Worm (Caenorhabditis elegans) whole organism, young adult: ENCODE data around the gene faah-3.

Experiments used
- D2030.7 ChIP-seq: fragments of 200-800 bp; sonication (Bioruptor generic); IDR thresholded peaks from 2 replicates; pipeline ENCODE4 v1.3.6; 2022; ENCODE audit warnings: missing genetic modification reagents, missing genetic modification characterization, missing compliant biosample characterization
- F22D6.2 ChIP-seq: sonication (generic microtip); optimal IDR thresholded peaks from 2 replicates; lab custom pipeline; 2016; ENCODE audit warnings: mild to moderate bottlenecking, missing genetic modification characterization, missing compliant biosample characterization
- F23B12.7 ChIP-seq: sonication (generic microtip); optimal IDR thresholded peaks from 2 replicates; lab custom pipeline; 2017; ENCODE audit warnings: missing genetic modification characterization, mild to moderate bottlenecking, missing compliant biosample characterization, antibody characterized with exemption, moderate library complexity; ENCODE audit not compliant: insufficient read depth
- F33H1.4 ChIP-seq: fragments of 200-800 bp; sonication (Bioruptor generic); IDR thresholded peaks from 2 replicates; pipeline ENCODE4 v1.3.6; 2022; ENCODE audit warnings: missing genetic modification reagents, missing genetic modification characterization, missing compliant biosample characterization
- F39B2.1 ChIP-seq: fragments of 200-800 bp; sonication (Bioruptor generic); IDR thresholded peaks from 2 replicates; pipeline ENCODE4 v1.3.6; 2022; ENCODE audit warnings: missing genetic modification reagents, missing genetic modification characterization, missing compliant biosample characterization
- K11D2.4 ChIP-seq: fragments of 200-800 bp; sonication (Bioruptor generic); IDR thresholded peaks from 2 replicates; pipeline ENCODE4 v1.3.6; 2022; ENCODE audit warnings: missing genetic modification reagents, missing genetic modification characterization, missing compliant biosample characterization
- Y79H2A.3 ChIP-seq: fragments of 200-800 bp; sonication (Bioruptor generic); conservative IDR thresholded peaks from 2 replicates; pipeline ENCODE4 v1.3.6; 2022; ENCODE audit warnings: missing genetic modification reagents, missing genetic modification characterization, missing compliant biosample characterization
- aptf-3 ChIP-seq: fragments of 200-800 bp; sonication (Bioruptor generic); IDR thresholded peaks from 2 replicates; pipeline ENCODE4 v1.3.6; 2022; ENCODE audit warnings: missing genetic modification characterization, missing compliant biosample characterization
- atf-7 ChIP-seq: sonication (generic microtip); optimal IDR thresholded peaks from 2 replicates; lab custom pipeline; 2017; ENCODE audit warnings: mild to moderate bottlenecking, missing genetic modification characterization, missing compliant biosample characterization
- attf-6 ChIP-seq: fragments of 200-800 bp; sonication (Bioruptor generic); IDR thresholded peaks from 2 replicates; pipeline ENCODE4 v1.3.6; 2022; ENCODE audit warnings: missing genetic modification reagents, missing genetic modification characterization, missing compliant biosample characterization
- bed-2 ChIP-seq: fragments of 200-800 bp; sonication (Bioruptor generic); IDR thresholded peaks from 2 replicates; pipeline ENCODE4 v1.3.6; 2022; ENCODE audit warnings: missing genetic modification reagents, missing genetic modification characterization, missing compliant biosample characterization
- cebp-1 ChIP-seq, 2 experiments: fragments of 200-800 bp in 1 of 2; sonication (Bioruptor generic) in 1 of 2; sonication (generic microtip) in 1 of 2; IDR thresholded peaks in 1 of 2; optimal IDR thresholded peaks in 1 of 2; 2 replicates each; pipeline versions ENCODE4 v1.3.6 to Lab custom; 2017 to 2022; ENCODE audit warnings: missing compliant biosample characterization in 2 of 2, missing genetic modification characterization in 2 of 2, mild to moderate bottlenecking in 1 of 2, missing genetic modification reagents in 1 of 2, moderate library complexity in 1 of 2
- cebp-2 ChIP-seq: fragments of 200-800 bp; sonication (Bioruptor generic); IDR thresholded peaks from 2 replicates; pipeline ENCODE4 v1.3.6; 2022; ENCODE audit warnings: missing genetic modification characterization, missing compliant biosample characterization
- ceh-58 ChIP-seq: fragments of 200-800 bp; sonication (Bioruptor generic); IDR thresholded peaks from 2 replicates; pipeline ENCODE4 v1.3.6; 2022; ENCODE audit warnings: missing genetic modification characterization, missing compliant biosample characterization
- ceh-79 ChIP-seq: sonication (generic microtip); optimal IDR thresholded peaks from 2 replicates; lab custom pipeline; 2017; ENCODE audit warnings: mild to moderate bottlenecking, missing genetic modification characterization, missing compliant biosample characterization
- ceh-91 ChIP-seq: fragments of 200-800 bp; sonication (Bioruptor generic); IDR thresholded peaks from 2 replicates; pipeline ENCODE4 v1.3.6; 2022; ENCODE audit warnings: missing genetic modification reagents, missing genetic modification characterization, missing compliant biosample characterization
- chd-7 ChIP-seq: sonication (generic microtip); optimal IDR thresholded peaks from 2 replicates; lab custom pipeline; 2016; ENCODE audit warnings: mild to moderate bottlenecking, missing genetic modification characterization, moderate library complexity, missing compliant biosample characterization
- die-1 ChIP-seq: sonication (generic microtip); optimal IDR thresholded peaks from 2 replicates; lab custom pipeline; 2016; ENCODE audit warnings: missing genotype, mild to moderate bottlenecking, missing genetic modification characterization, missing compliant biosample characterization
- dpff-1 ChIP-seq: sonication (generic microtip); optimal IDR thresholded peaks from 2 replicates; lab custom pipeline; 2017; ENCODE audit warnings: mild to moderate bottlenecking, missing genetic modification characterization, missing compliant biosample characterization
- egl-18 ChIP-seq: fragments of 200-800 bp; sonication (Bioruptor generic); IDR thresholded peaks from 2 replicates; pipeline ENCODE4 v1.3.6; 2022; ENCODE audit warnings: missing genetic modification reagents, missing genetic modification characterization, missing compliant biosample characterization
- ekl-4 ChIP-seq: fragments of 200-800 bp; sonication (Bioruptor generic); IDR thresholded peaks from 2 replicates; pipeline ENCODE4 v1.3.6; 2022; ENCODE audit warnings: missing genetic modification reagents, missing genetic modification characterization, missing compliant biosample characterization
- him-1 ChIP-seq: sonication (generic microtip); optimal IDR thresholded peaks from 2 replicates; lab custom pipeline; 2016; ENCODE audit warnings: missing genotype, missing genetic modification reagents, missing genetic modification characterization, missing compliant biosample characterization
- hmg-20 ChIP-seq: fragments of 200-800 bp; sonication (Bioruptor generic); IDR thresholded peaks from 2 replicates; pipeline ENCODE4 v1.3.6; 2022; ENCODE audit warnings: missing genetic modification reagents, missing genetic modification characterization, missing compliant biosample characterization
- lin-35 ChIP-seq, 3 experiments: fragments of 150-350 bp in 2 of 3; sonication (generic microtip) in 1 of 3; optimal IDR thresholded peaks; 2 replicates each; lab custom pipeline; 2014 to 2018; ENCODE audit warnings: missing biosample characterization in 3 of 3, missing genetic modification characterization in 3 of 3, missing genetic modification reagents in 3 of 3
- lin-54 ChIP-seq: fragments of 200-800 bp; sonication (Bioruptor generic); optimal IDR thresholded peaks from 2 replicates; lab custom pipeline; 2018; ENCODE audit warnings: mild to moderate bottlenecking, missing genetic modification characterization, missing compliant biosample characterization
- madf-3 ChIP-seq: fragments of 200-800 bp; sonication (Bioruptor generic); IDR thresholded peaks from 2 replicates; pipeline ENCODE4 v1.3.6; 2022; ENCODE audit warnings: missing genetic modification reagents, missing genetic modification characterization, missing compliant biosample characterization
- mcd-1 ChIP-seq: fragments of 200-800 bp; sonication (Bioruptor generic); IDR thresholded peaks from 2 replicates; pipeline ENCODE4 v1.3.6; 2022; ENCODE audit warnings: missing genetic modification reagents, missing genetic modification characterization, missing compliant biosample characterization
- mxl-1 ChIP-seq: sonication (generic microtip); optimal IDR thresholded peaks from 2 replicates; lab custom pipeline; 2016; ENCODE audit warnings: missing genetic modification characterization, missing compliant biosample characterization
- nfya-1 ChIP-seq: sonication (generic microtip); optimal IDR thresholded peaks from 2 replicates; lab custom pipeline; 2017; ENCODE audit warnings: antibody characterized with exemption, missing compliant biosample characterization, missing genetic modification characterization, borderline replicate concordance; ENCODE audit not compliant: insufficient read depth
- nfyb-1 ChIP-seq: fragments of 200-800 bp; sonication (Bioruptor generic); IDR thresholded peaks from 2 replicates; pipeline ENCODE4 v1.3.6; 2022; ENCODE audit warnings: missing genetic modification reagents, missing genetic modification characterization, missing compliant biosample characterization
- nhr-120 ChIP-seq: fragments of 200-800 bp; sonication (Bioruptor generic); IDR thresholded peaks from 2 replicates; pipeline ENCODE4 v1.3.6; 2022; ENCODE audit warnings: missing genetic modification characterization, missing compliant biosample characterization
- nhr-80 ChIP-seq: sonication (generic microtip); optimal IDR thresholded peaks from 2 replicates; lab custom pipeline; 2016; ENCODE audit warnings: missing genetic modification characterization, missing compliant biosample characterization
- pha-4 ChIP-seq: fragments of 150-350 bp; sonication (generic microtip); optimal IDR thresholded peaks from 2 replicates; lab custom pipeline; 2014; ENCODE audit warnings: missing biosample characterization, missing genetic modification reagents, missing genetic modification characterization
- rpc-1 ChIP-seq, 2 experiments: fragments of 150-350 bp in 1 of 2; sonication (generic microtip) in 1 of 2; optimal IDR thresholded peaks; 2 replicates each; lab custom pipeline; 2014 to 2018; ENCODE audit warnings: missing biosample characterization in 1 of 2, missing genetic modification characterization in 1 of 2, missing genetic modification reagents in 1 of 2, missing genotype in 1 of 2
- snpc-1.1 ChIP-seq: sonication (generic microtip); optimal IDR thresholded peaks from 2 replicates; lab custom pipeline; 2017; ENCODE audit warnings: missing genetic modification characterization, mild to moderate bottlenecking, missing compliant biosample characterization, antibody characterized with exemption, moderate library complexity, missing genotype, missing genetic modification reagents; ENCODE audit not compliant: insufficient read depth
- snpc-1.3 ChIP-seq: sonication (generic microtip); optimal IDR thresholded peaks from 2 replicates; lab custom pipeline; 2017; ENCODE audit warnings: missing genetic modification characterization, mild to moderate bottlenecking, missing compliant biosample characterization, antibody characterized with exemption, moderate library complexity, missing genotype, missing genetic modification reagents; ENCODE audit not compliant: insufficient read depth
- sptf-2 ChIP-seq: fragments of 200-800 bp; sonication (Bioruptor generic); optimal IDR thresholded peaks from 2 replicates; lab custom pipeline; 2018; ENCODE audit warnings: mild to moderate bottlenecking, missing genetic modification characterization, missing compliant biosample characterization
- tbx-9 ChIP-seq: sonication (generic microtip); optimal IDR thresholded peaks from 2 replicates; lab custom pipeline; 2016; ENCODE audit warnings: borderline replicate concordance, missing genetic modification characterization, inconsistent platforms, missing compliant biosample characterization
- unc-130 ChIP-seq: sonication (generic microtip); optimal IDR thresholded peaks from 2 replicates; lab custom pipeline; 2016; ENCODE audit warnings: missing genetic modification reagents, missing genetic modification characterization, missing compliant biosample characterization
- zfh-2 ChIP-seq: fragments of 200-800 bp; sonication (Bioruptor generic); conservative IDR thresholded peaks from 2 replicates; pipeline ENCODE4 v1.3.6; 2022; ENCODE audit warnings: missing genetic modification reagents, missing genetic modification characterization, missing compliant biosample characterization
- ztf-25 ChIP-seq: fragments of 200-800 bp; sonication (Bioruptor generic); IDR thresholded peaks from 2 replicates; pipeline ENCODE4 v1.3.6; 2022; ENCODE audit warnings: missing genetic modification reagents, missing genetic modification characterization, missing compliant biosample characterization
- ztf-3 ChIP-seq: fragments of 200-800 bp; sonication (Bioruptor generic); optimal IDR thresholded peaks from 2 replicates; lab custom pipeline; 2018; ENCODE audit warnings: mild to moderate bottlenecking, missing genetic modification characterization, missing compliant biosample characterization
- ztf-6 ChIP-seq: fragments of 200-800 bp; sonication (Bioruptor generic); IDR thresholded peaks from 2 replicates; pipeline ENCODE4 v1.3.6; 2022; ENCODE audit warnings: missing genetic modification reagents, missing genetic modification characterization, missing compliant biosample characterization

Gene faah-3

ce11 chrIV:991647-992400 lies 46.4 kb upstream of the faah-3 start, which contains the start of gene lep-2 (continued):
- peak; percentile 0 for TF ChIP-seq him-1 (tag; lab: Kevin White, UChicago)
- peak; percentile 96 for TF ChIP-seq mcd-1 (GFP tag; lab: Robert Waterston, UW)
- TF ChIP-seq ceh-79 (tag; lab: Kevin White, UChicago) = no peak
- TF ChIP-seq Y79H2A.3 = no peak
- no peak for TF ChIP-seq pha-4
- no peak for TF ChIP-seq dpff-1 (tag; lab: Kevin White, UChicago)
- no peak for TF ChIP-seq F23B12.7 (tag; lab: Kevin White, UChicago)

- TF ChIP-seq aptf-3 (GFP tag; lab: Robert Waterston, UW) (peak; percentile 87; the same call in 1 of the 2 replicates), F22D6.2 (tag; lab: Kevin White, UChicago) (no peak), ztf-3 (no peak), rpc-1 (optimal IDR thresholded peaks at IDR 0.05; lab: Kevin White, UChicago) (no peak), rpc-1 (tag; optimal IDR thresholded peaks at IDR 0.05; lab: Kevin White, UChicago) (peak; percentile 5), lin-54 (GFP tag; lab: Kevin White, UChicago) (peak; percentile 89), atf-7 (no peak), madf-3 (peak; percentile 89), cebp-2 (GFP tag; lab: Robert Waterston, UW) (no peak), ztf-6 (GFP tag; lab: Robert Waterston, UW) (no peak), ceh-58 (GFP tag; lab: Robert Waterston, UW) (0 out of 2 replicates have a peak, but pooled peaks have one; percentile 52), cebp-1 (GFP tag; IDR thresholded peaks at IDR 0.05; lab: Robert Waterston, UW) (no peak), cebp-1 (tag; optimal IDR thresholded peaks at IDR 0.05; lab: Kevin White, UChicago) (peak; percentile 59), unc-130 (peak; percentile 76), egl-18 (no peak), ztf-25 (GFP tag; lab: Robert Waterston, UW) (no peak), die-1 (tag; lab: Kevin White, UChicago) (peak; percentile 71), hmg-20 (GFP tag; lab: Robert Waterston, UW) (peak; percentile 63; the same call in 1 of the 2 replicates), him-1 (tag; lab: Kevin White, UChicago) (peak; percentile 80), snpc-1.1 (tag; lab: Kevin White, UChicago) (peak; percentile 98), nfyb-1 (no peak; the same call in none of the 2 replicates), nfya-1 (tag; lab: Kevin White, UChicago) (no peak), snpc-1.3 (tag; lab: Kevin White, UChicago) (peak; percentile 97), mcd-1 (GFP tag; lab: Robert Waterston, UW) (peak; percentile 89), zfh-2 (GFP tag; lab: Robert Waterston, UW) (no peak; the same call in 1 of the 2 replicates), ekl-4 (GFP tag; lab: Robert Waterston, UW) (peak; percentile 96), sptf-2 (GFP tag; lab: Kevin White, UChicago) (peak; percentile 89), K11D2.4 (no peak), D2030.7 (GFP tag; lab: Robert Waterston, UW) (peak; percentile 100), attf-6 (GFP tag; lab: Robert Waterston, UW) (peak; percentile 96), F39B2.1 (GFP tag; lab: Robert Waterston, UW) (no peak), lin-35 (GFP tag; optimal IDR thresholded peaks at IDR 0.05; lab: Kevin White, UChicago) (no peak), mxl-1 (tag; lab: Kevin White, UChicago) (no peak), ceh-91 (GFP tag; lab: Robert Waterston, UW) (peak; percentile 82; the same call in 1 of the 2 replicates), chd-7 (tag; lab: Kevin White, UChicago) (peak; percentile 39), F33H1.4 (GFP tag; lab: Robert Waterston, UW) (peak; percentile 79), nhr-80 (tag; lab: Kevin White, UChicago) (no peak), nhr-120 (GFP tag; lab: Robert Waterston, UW) (no peak), bed-2 (GFP tag; lab: Robert Waterston, UW) (no peak), tbx-9 (tag; lab: Kevin White, UChicago) (peak; percentile 10), dpff-1 (tag; lab: Kevin White, UChicago) (peak; percentile 83)
Observed at ce11 chrIV:991181-991642, 45.8 kb upstream of the faah-3 start.
